Fruit fly (Drosophila melanogaster) whole organism, pupa: Measurements from ENCODE around the gene Orc5.

Experiments used
- CG10348 ChIP-seq: fragments of 200-800 bp; sonication (Bioruptor generic); IDR thresholded peaks from 2 replicates; pipeline ENCODE4 v1.3.6; 2022; ENCODE audit warnings: missing biosample characterization, missing genetic modification characterization
- CG32121 ChIP-seq: fragments of 200-800 bp; sonication (Bioruptor generic); IDR thresholded peaks from 2 replicates; pipeline ENCODE4 v1.3.6; 2022; ENCODE audit warnings: missing biosample characterization, missing genetic modification characterization
- CG34367 ChIP-seq: fragments of 200-800 bp; sonication (Bioruptor generic); optimal IDR thresholded peaks from 2 replicates; lab custom pipeline; 2018; ENCODE audit warnings: missing biosample characterization, mild to moderate bottlenecking, missing genetic modification characterization
- CG8159 ChIP-seq: fragments of 200-800 bp; sonication (Bioruptor generic); optimal IDR thresholded peaks from 3 replicates; lab custom pipeline; 2018; ENCODE audit warnings: missing biosample characterization, mild to moderate bottlenecking, missing genetic modification characterization, moderate library complexity
- EcR ChIP-seq: fragments of 200-800 bp; sonication (Bioruptor generic); optimal IDR thresholded peaks from 3 replicates; lab custom pipeline; 2019; ENCODE audit warnings: missing biosample characterization, missing genetic modification characterization, mild to moderate bottlenecking, moderate library complexity, missing genetic modification reagents
- Ets98B ChIP-seq: fragments of 200-800 bp; sonication (Bioruptor generic); IDR thresholded peaks from 2 replicates; pipeline ENCODE4 v1.3.6; 2022; ENCODE audit warnings: missing biosample characterization, missing genetic modification characterization
- Pif1B ChIP-seq: fragments of 200-800 bp; sonication (Bioruptor generic); optimal IDR thresholded peaks from 3 replicates; lab custom pipeline; 2016; ENCODE audit warnings: missing biosample characterization, missing genetic modification characterization
- Snoo ChIP-seq: fragments of 200-800 bp; sonication (Bioruptor generic); optimal IDR thresholded peaks from 3 replicates; lab custom pipeline; 2017; ENCODE audit warnings: missing biosample characterization, mild to moderate bottlenecking, missing genetic modification characterization, inconsistent platforms

DNA sequence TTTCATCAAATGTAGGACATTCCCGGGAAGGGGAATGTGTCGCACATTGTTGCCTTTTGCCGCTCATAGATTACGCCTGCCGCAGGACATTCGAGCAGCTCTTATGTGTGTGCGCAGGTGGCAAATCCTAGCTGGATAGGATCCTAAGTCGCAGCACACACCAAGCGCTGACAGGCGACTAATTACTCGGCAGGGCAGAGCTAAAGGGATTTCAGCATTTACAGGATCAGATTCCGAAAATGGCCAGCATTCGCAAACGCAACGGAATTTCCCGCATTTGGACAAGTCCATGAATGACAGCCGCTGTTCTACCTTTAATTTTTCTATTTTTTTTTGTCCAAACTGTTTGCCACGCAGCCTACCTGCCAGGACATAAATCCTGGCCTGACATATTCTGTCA lies 38.0 kb downstream of the Orc5 start:
- TF ChIP-seq CG8159 (tag; lab: Kevin White, UChicago) = no peak
- TF ChIP-seq CG32121 = no peak
- TF ChIP-seq EcR (GFP tag; lab: Kevin White, UChicago) = no peak
- no peak for TF ChIP-seq Snoo (tag; lab: Kevin White, UChicago)
- no peak for TF ChIP-seq CG34367
- TF ChIP-seq Ets98B (GFP tag; lab: Robert Waterston, UW) = no peak
- TF ChIP-seq Pif1B (GFP tag; lab: Kevin White, UChicago) = no peak
- TF ChIP-seq CG10348 (GFP tag; lab: Robert Waterston, UW) = no peak
